Fruit fly (Drosophila melanogaster): ENCODE results near the gene Ccm3.

DNA sequence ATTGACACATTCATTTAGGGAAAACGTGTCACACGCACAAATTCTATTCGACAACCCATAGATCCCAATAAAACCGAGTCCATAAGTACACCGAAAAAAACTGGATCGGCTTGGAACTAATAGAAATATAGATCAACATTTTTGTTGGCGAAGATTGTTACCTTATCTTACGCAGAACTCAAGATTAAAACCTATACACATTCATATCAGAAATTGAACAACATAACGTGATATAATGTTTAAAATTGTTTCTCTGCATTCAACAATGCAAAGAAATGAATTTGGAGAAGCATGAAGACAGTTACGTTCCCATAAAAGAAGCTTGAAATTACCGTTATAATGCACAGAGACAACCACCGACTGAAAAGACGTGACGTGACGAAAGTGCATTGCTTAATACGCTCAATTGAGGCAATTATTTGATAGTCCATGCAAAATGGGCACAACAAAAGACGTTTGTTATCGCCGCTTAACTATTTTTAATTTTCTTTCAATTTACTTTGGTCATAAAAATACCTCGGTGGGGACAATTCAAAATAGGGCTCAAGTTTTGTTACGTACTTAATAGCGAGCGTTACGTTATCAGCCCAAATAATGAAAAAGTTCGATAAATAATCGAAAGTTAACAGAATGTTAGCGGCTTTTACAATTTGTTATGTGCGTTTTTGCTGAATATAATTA is 31.6 kb upstream of the Ccm3 start, which contains the start of gene SerRS-m:
- TF ChIP-seq maf-S (GFP tag; optimal IDR thresholded peaks at IDR 0.05) (no peak), usp (GFP tag; optimal IDR thresholded peaks at IDR 0.05) (no peak), CG10209 (GFP tag; optimal IDR thresholded peaks at IDR 0.05) (peak; percentile 3), E2f2 (GFP tag; IDR thresholded peaks at IDR 0.05) (peak; percentile 35), mam (GFP tag; optimal IDR thresholded peaks at IDR 0.05) (no peak), Dip3 (GFP tag; optimal IDR thresholded peaks at IDR 0.05) (no peak), CG34376 (GFP tag; optimal IDR thresholded peaks at IDR 0.05) (no peak), gsb (GFP tag; IDR thresholded peaks at IDR 0.05) (no peak), pita (GFP tag; optimal IDR thresholded peaks at IDR 0.05) (no peak), CG12942 (GFP tag; optimal IDR thresholded peaks at IDR 0.05) (no peak)
